Fruit fly (Drosophila melanogaster) S2 (cell line): ENCODE measurements around the gene Cka.
"Not testable (repeated sequence)": the region's sequence is repeated elsewhere in the genome, so short reads cannot be mapped to it uniquely, and the experiment has no call there.

Experiments
- CG8478 ChIP-seq: fragments of >200 bp; optimal IDR thresholded peaks from 2 replicates; lab custom pipeline; 2018
- CTCF ChIP-seq, 2 experiments: fragments of >200 bp; optimal IDR thresholded peaks; 2 replicates each; lab custom pipeline; 2018

Gene Cka

DNA sequence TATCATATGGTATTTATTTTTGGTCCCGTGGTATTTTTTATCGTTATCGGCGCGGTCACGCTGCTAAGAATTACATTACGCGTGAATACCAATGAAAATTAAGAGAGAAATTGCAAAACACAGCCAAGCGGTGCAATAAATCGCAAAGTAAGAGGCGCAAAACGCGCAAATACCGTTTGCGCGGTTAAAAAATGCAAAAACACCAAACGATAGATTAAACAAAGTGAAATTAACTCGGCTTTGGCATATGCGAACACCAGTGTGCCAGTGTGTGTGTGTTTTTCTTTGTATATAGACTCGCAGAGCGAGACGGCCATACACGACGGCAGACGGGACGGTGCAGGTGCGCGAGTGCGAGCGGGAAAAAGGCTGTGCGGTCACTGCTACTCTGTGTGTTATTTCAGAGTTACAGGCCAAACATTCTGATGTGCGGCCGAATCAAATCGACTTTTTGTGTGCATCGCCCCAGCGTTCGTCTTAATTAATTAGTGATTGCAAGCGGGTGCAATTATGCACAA, at the start of gene Cka:
TSS of gene Cka (plus strand) at position 29 of the 518 bp plus-strand sequence.
- TF ChIP-seq CG8478 (lab: Kevin White, UChicago) = no peak
- peak in 1 of 2 experiments; percentile 32 for TF ChIP-seq CTCF (optimal IDR thresholded peaks at IDR 0.05; lab: Kevin White, UChicago)

- TF ChIP-seq CG8478 (lab: Kevin White, UChicago); CTCF (optimal IDR thresholded peaks at IDR 0.05; lab: Kevin White, UChicago): not testable (repeated sequence)
These were observed 46.9 kb upstream of the Cka start, which contains the start of gene CG7231 for dm6 chr2L:7983646-7984045. CG7231 (plus strand) TSS chr2L:7983946.

- TF ChIP-seq CTCF (optimal IDR thresholded peaks at IDR 0.05; lab: Kevin White, UChicago) (peak; percentile 43 to 52), CG8478 (lab: Kevin White, UChicago) (no peak)
These were observed 46.3 kb upstream of the Cka start, which contains the start of gene Snoo for dm6 chr2L:7984059-7984800. Snoo (minus strand) TSS chr2L:7984196.

dm6 chr2L:7984889-7985514, 45.5 kb upstream of the Cka start:
- TF ChIP-seq CG8478 (lab: Kevin White, UChicago) = no peak
- no peak for TF ChIP-seq CTCF (optimal IDR thresholded peaks at IDR 0.05; lab: Kevin White, UChicago)

dm6 chr2L:7986210-7986609, 44.3 kb upstream of the Cka start:
- TF ChIP-seq CG8478 (lab: Kevin White, UChicago) (no peak), CTCF (optimal IDR thresholded peaks at IDR 0.05; lab: Kevin White, UChicago) (no peak)

dm6 chr2L:7989868-7990267, 40.7 kb upstream of the Cka start:
- TF ChIP-seq CTCF (optimal IDR thresholded peaks at IDR 0.05; lab: Kevin White, UChicago) = no peak
- TF ChIP-seq CG8478 (lab: Kevin White, UChicago) = no peak

- TF ChIP-seq CTCF (optimal IDR thresholded peaks at IDR 0.05; lab: Kevin White, UChicago) (no peak), CG8478 (lab: Kevin White, UChicago) (no peak)
These were observed 39.8 kb upstream of the Cka start for dm6 chr2L:7990720-7991119.

DNA sequence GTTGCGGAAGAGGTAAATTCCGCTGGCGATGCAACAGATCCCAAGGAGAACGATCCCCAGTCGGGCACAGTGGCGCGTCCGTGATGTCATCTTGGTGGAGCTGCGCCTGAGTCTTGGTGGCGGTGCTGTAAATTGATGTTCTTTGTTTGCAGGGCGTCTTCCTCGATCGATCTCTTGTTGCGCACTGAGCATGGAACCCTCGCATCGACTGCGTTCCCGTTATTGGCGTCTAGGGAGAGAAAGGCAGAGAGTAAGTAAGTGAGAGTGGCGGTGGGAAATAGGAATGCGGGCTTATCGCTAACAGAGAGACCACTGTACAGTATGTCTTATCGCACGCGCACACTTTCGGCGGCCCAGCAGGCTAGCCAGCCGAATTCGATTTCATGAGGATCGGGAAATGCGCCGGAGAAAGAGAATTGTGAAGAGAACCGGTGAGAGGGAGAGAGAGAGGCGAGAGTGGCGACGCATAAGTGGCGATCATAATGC, 39.1 kb upstream of the Cka start:
- no peak for TF ChIP-seq CTCF (optimal IDR thresholded peaks at IDR 0.05; lab: Kevin White, UChicago)

dm6 chr2L:7991951-7992350, 38.6 kb upstream of the Cka start:
- TF ChIP-seq CTCF (optimal IDR thresholded peaks at IDR 0.05; lab: Kevin White, UChicago) (no peak), CG8478 (lab: Kevin White, UChicago) (no peak)

DNA sequence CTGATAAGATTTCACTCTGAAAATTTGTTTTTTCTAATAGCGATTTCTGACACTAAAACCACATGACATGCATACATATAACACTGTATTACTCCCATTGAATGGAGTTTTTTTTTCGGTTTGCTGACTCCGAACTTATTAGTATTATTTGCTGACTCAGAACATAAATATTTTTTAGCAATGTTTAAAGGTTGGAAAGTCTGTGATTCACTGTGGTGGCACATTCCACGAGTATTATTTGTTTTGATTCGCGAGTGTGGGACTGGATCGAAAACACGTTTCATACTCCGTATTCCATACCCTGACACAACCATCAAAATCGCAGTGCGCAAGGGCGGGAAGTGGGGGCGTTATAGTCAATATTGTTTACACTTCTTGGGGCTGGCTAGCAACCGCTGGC, 37.9 kb upstream of the Cka start:
- TF ChIP-seq CG8478 (lab: Kevin White, UChicago) (no peak), CTCF (optimal IDR thresholded peaks at IDR 0.05; lab: Kevin White, UChicago) (no peak)

- TF ChIP-seq CG8478 (lab: Kevin White, UChicago) (no peak), CTCF (optimal IDR thresholded peaks at IDR 0.05; lab: Kevin White, UChicago) (no peak)
These were observed 37.3 kb upstream of the Cka start for dm6 chr2L:7993062-7993685.

- TF ChIP-seq CTCF (optimal IDR thresholded peaks at IDR 0.05; lab: Kevin White, UChicago) = no peak
- TF ChIP-seq CG8478 (lab: Kevin White, UChicago) = no peak
These were observed 36.3 kb upstream of the Cka start, which contains the start of gene pes for dm6 chr2L:7993984-7994854. pes (minus strand) TSS chr2L:7994184.

DNA sequence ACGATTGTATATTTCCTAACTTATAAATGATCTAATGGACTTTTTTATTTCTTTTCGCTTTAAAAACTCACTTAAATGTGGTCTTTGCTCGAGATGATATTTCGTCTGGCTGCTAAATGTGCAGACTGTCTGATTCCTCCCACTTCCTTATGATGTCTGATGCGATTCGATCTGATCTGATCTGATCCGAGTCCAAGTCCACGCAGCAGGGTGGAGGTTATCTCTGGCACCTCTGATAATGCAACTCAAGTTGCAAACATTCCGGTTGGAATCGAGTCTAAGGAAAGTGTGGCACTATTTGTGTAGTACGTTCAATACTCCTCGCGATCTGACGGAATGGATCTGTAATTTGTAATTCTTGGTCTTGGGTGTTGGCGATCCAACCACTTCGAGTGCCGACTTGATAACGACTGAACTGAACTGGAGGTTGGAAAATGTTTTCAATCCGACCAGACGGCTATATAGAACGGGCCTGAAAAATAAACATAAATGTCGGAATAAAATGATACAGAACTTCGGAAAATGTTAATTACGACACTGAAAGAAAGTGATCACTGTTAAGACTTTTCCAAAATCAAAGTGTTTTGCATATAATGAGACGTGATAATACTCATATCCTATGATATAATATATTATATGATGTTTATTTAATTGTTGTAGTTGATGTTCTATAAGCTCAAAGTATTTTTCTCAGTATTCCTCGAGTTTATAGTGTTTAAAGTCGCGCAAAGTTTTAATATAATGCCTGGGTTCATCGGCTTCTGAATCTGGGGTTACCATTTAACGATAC, 33.0 kb upstream of the Cka start:
- TF ChIP-seq CTCF (optimal IDR thresholded peaks at IDR 0.05; lab: Kevin White, UChicago) (no peak), CG8478 (lab: Kevin White, UChicago) (no peak)
